Fruit fly (Drosophila melanogaster): ENCODE data around the gene CG12541.

Gene CG12541

dm6 chrX:6997653-6998491, 68.0 kb downstream of the CG12541 start (continued):
- TF ChIP-seq p53 (GFP tag; optimal IDR thresholded peaks at IDR 0.05): no peak
- peak; percentile 46 for TF ChIP-seq Kr (GFP tag; optimal IDR thresholded peaks at IDR 0.05)
- TF ChIP-seq CG11504 (tag; optimal IDR thresholded peaks at IDR 0.05): peak; percentile 33
- peak; percentile 40; the same call in 2 of the 3 replicates for TF ChIP-seq row (GFP tag; IDR thresholded peaks at IDR 0.05)
- peak; percentile 14 for TF ChIP-seq CG8388 (GFP tag; optimal IDR thresholded peaks at IDR 0.05)
- TF ChIP-seq CG11247 (GFP tag; IDR thresholded peaks at IDR 0.05): no peak
- TF ChIP-seq HLHmδ (GFP tag; optimal IDR thresholded peaks at IDR 0.05): no peak
- TF ChIP-seq Fer3 (tag; optimal IDR thresholded peaks at IDR 0.05): peak; percentile 21
- TF ChIP-seq br (optimal IDR thresholded peaks at IDR 0.05): no peak
- peak; percentile 92 for TF ChIP-seq CG8290 (GFP tag; optimal IDR thresholded peaks at IDR 0.05)
- peak; percentile 47 to 93 for TF ChIP-seq CG8290 (tag; optimal IDR thresholded peaks at IDR 0.05)
- peak; percentile 57 for TF ChIP-seq Sox102F (GFP tag; optimal IDR thresholded peaks at IDR 0.05)
- no peak for TF ChIP-seq CG18011 (GFP tag; optimal IDR thresholded peaks at IDR 0.05)
- TF ChIP-seq D19A (tag; optimal IDR thresholded peaks at IDR 0.05): peak; percentile 12
- TF ChIP-seq CG7556 (GFP tag; optimal IDR thresholded peaks at IDR 0.05): peak; percentile 13
- TF ChIP-seq Hand (GFP tag; optimal IDR thresholded peaks at IDR 0.05): no peak
- no peak for TF ChIP-seq Atf-2 (GFP tag; optimal IDR thresholded peaks at IDR 0.05)
- TF ChIP-seq Awh (GFP tag; IDR thresholded peaks at IDR 0.05): 0 out of 2 replicates have a peak, but pooled peaks have one; percentile 14
- peak; percentile 6 for TF ChIP-seq CG17802 (tag; optimal IDR thresholded peaks at IDR 0.05)
- TF ChIP-seq chif (GFP tag; optimal IDR thresholded peaks at IDR 0.05): peak in 1 of 2 experiments; percentile 29
- TF ChIP-seq Xbp1 (GFP tag; optimal IDR thresholded peaks at IDR 0.05): peak; percentile 13
- TF ChIP-seq CG15479 (GFP tag; optimal IDR thresholded peaks at IDR 0.05): peak; percentile 5
- no peak for TF ChIP-seq az2 (GFP tag; optimal IDR thresholded peaks at IDR 0.05)
- peak; percentile 6 for TF ChIP-seq CG30431 (GFP tag; optimal IDR thresholded peaks at IDR 0.05)
- peak; percentile 35 for TF ChIP-seq Ssrp (tag; optimal IDR thresholded peaks at IDR 0.05)
- peak; percentile 15 for TF ChIP-seq BtbVII (GFP tag; optimal IDR thresholded peaks at IDR 0.05)
- TF ChIP-seq PHDP (tag; optimal IDR thresholded peaks at IDR 0.05): peak; percentile 2
- TF ChIP-seq CG1603 (tag; optimal IDR thresholded peaks at IDR 0.05): peak; percentile 4
- peak; percentile 61 for TF ChIP-seq Oli (tag; optimal IDR thresholded peaks at IDR 0.05)

dm6 chrX:6996965-6997652, 68.7 kb downstream of the CG12541 start:
- TF ChIP-seq gce (GFP tag; IDR thresholded peaks at IDR 0.05) (no peak), sisA (GFP tag; IDR thresholded peaks at IDR 0.05) (no peak), sqz (GFP tag; optimal IDR thresholded peaks at IDR 0.05) (peak; percentile 47), trh (GFP tag; optimal IDR thresholded peaks at IDR 0.05) (no peak), HmgZ (tag; optimal IDR thresholded peaks at IDR 0.05) (peak; percentile 41), CG12744 (GFP tag; optimal IDR thresholded peaks at IDR 0.05) (no peak), CG10979 (tag; optimal IDR thresholded peaks at IDR 0.05) (no peak), CG2120 (GFP tag; optimal IDR thresholded peaks at IDR 0.05) (no peak), CG10431 (GFP tag; optimal IDR thresholded peaks at IDR 0.05) (no peak), Med (GFP tag) (peak; percentile 51), CG4360 (GFP tag; IDR thresholded peaks at IDR 0.05) (no peak), CG7987 (GFP tag; optimal IDR thresholded peaks at IDR 0.05) (no peak), CG6854 (GFP tag; optimal IDR thresholded peaks at IDR 0.05) (no peak), B-H2 (GFP tag; optimal IDR thresholded peaks at IDR 0.05) (peak; percentile 10), CG9876 (GFP tag; optimal IDR thresholded peaks at IDR 0.05) (no peak), jumu (GFP tag; optimal IDR thresholded peaks at IDR 0.05) (no peak), lbe (GFP tag; optimal IDR thresholded peaks at IDR 0.05) (no peak), oc (tag; optimal IDR thresholded peaks at IDR 0.05) (no peak), cwo (GFP tag; optimal IDR thresholded peaks at IDR 0.05) (peak; percentile 15), CG6272 (GFP tag; IDR thresholded peaks at IDR 0.05) (no peak), CG1792 (GFP tag; optimal IDR thresholded peaks at IDR 0.05) (no peak)

Measured in whole organism, embryonic.